Worm (Caenorhabditis elegans) whole organism, mixed stage, embryonic: ENCODE measurements around the gene nas-27.

Experiments
- M03D4.4 ChIP-seq: sonication (generic microtip); optimal IDR thresholded peaks from 2 replicates; lab custom pipeline; 2017; ENCODE audit warnings: mild to moderate bottlenecking, missing genetic modification characterization, missing compliant biosample characterization
- bed-3 ChIP-seq: fragments of 200-800 bp; sonication (Bioruptor generic); optimal IDR thresholded peaks from 3 replicates; lab custom pipeline; 2018; ENCODE audit warnings: mild to moderate bottlenecking, missing genetic modification characterization, moderate library complexity, missing compliant biosample characterization
- blmp-1 ChIP-seq: fragments of 150-350 bp; optimal IDR thresholded peaks from 2 replicates; lab custom pipeline; 2014; ENCODE audit warnings: missing biosample characterization, missing genetic modification characterization
- ceh-39 ChIP-seq: fragments of 150-350 bp; optimal IDR thresholded peaks from 2 replicates; lab custom pipeline; 2014; ENCODE audit warnings: missing biosample characterization, missing genetic modification characterization
- ceh-43 ChIP-seq: fragments of 200-800 bp; sonication (Bioruptor generic); optimal IDR thresholded peaks from 2 replicates; lab custom pipeline; 2018; ENCODE audit warnings: mild to moderate bottlenecking, missing genetic modification characterization, moderate library complexity, missing compliant biosample characterization
- ceh-83 ChIP-seq: fragments of 200-800 bp; sonication (Bioruptor generic); optimal IDR thresholded peaks from 2 replicates; lab custom pipeline; 2018; ENCODE audit warnings: mild to moderate bottlenecking, missing genetic modification characterization, missing compliant biosample characterization
- ces-1 ChIP-seq: fragments of 150-350 bp; optimal IDR thresholded peaks from 2 replicates; lab custom pipeline; 2014; ENCODE audit warnings: missing biosample characterization, missing genetic modification reagents, missing genetic modification characterization
- cnd-1 ChIP-seq: fragments of 200-800 bp; sonication (Bioruptor generic); optimal IDR thresholded peaks from 2 replicates; lab custom pipeline; 2018; ENCODE audit warnings: mild to moderate bottlenecking, missing genetic modification characterization, missing compliant biosample characterization
- drap-1 ChIP-seq: fragments of 200-800 bp; sonication (Bioruptor generic); optimal IDR thresholded peaks from 3 replicates; lab custom pipeline; 2018; ENCODE audit warnings: mild to moderate bottlenecking, missing genetic modification characterization, missing compliant biosample characterization
- elt-1 ChIP-seq: sonication (generic microtip); optimal IDR thresholded peaks from 2 replicates; lab custom pipeline; 2017; ENCODE audit warnings: missing genetic modification characterization, mild to moderate bottlenecking, missing compliant biosample characterization, antibody characterized with exemption, moderate library complexity, borderline replicate concordance; ENCODE audit not compliant: insufficient read depth
- elt-3 ChIP-seq: fragments of 150-350 bp; optimal IDR thresholded peaks from 2 replicates; lab custom pipeline; 2014; ENCODE audit warnings: missing biosample characterization, missing genetic modification characterization
- flh-1 ChIP-seq: fragments of 200-800 bp; sonication (Bioruptor generic); optimal IDR thresholded peaks from 2 replicates; lab custom pipeline; 2018; ENCODE audit warnings: mild to moderate bottlenecking, missing genetic modification characterization, moderate library complexity, missing compliant biosample characterization
- ham-2 ChIP-seq: fragments of 200-800 bp; sonication (Bioruptor generic); optimal IDR thresholded peaks from 2 replicates; lab custom pipeline; 2018; ENCODE audit warnings: mild to moderate bottlenecking, missing genetic modification characterization, missing compliant biosample characterization
- hlh-1 ChIP-seq: fragments of 150-350 bp; optimal IDR thresholded peaks from 2 replicates; lab custom pipeline; 2014; ENCODE audit warnings: missing biosample characterization, missing genetic modification reagents, missing genetic modification characterization
- lin-32 ChIP-seq: fragments of 200-800 bp; sonication (Bioruptor generic); optimal IDR thresholded peaks from 2 replicates; lab custom pipeline; 2018; ENCODE audit warnings: mild to moderate bottlenecking, missing genetic modification characterization, missing compliant biosample characterization
- lsy-2 ChIP-seq: fragments of 150-350 bp; optimal IDR thresholded peaks from 2 replicates; lab custom pipeline; 2014; ENCODE audit warnings: missing biosample characterization, missing genetic modification characterization
- mab-5 ChIP-seq: fragments of 150-350 bp; optimal IDR thresholded peaks from 2 replicates; lab custom pipeline; 2014; ENCODE audit warnings: missing biosample characterization, missing genetic modification characterization
- mep-1 ChIP-seq: fragments of 150-350 bp; optimal IDR thresholded peaks from 2 replicates; lab custom pipeline; 2017; ENCODE audit warnings: missing biosample characterization, missing genetic modification reagents, missing genetic modification characterization, inconsistent platforms
- mls-2 ChIP-seq: sonication (generic microtip); optimal IDR thresholded peaks from 2 replicates; lab custom pipeline; 2016; ENCODE audit warnings: mild to moderate bottlenecking, missing genetic modification characterization, moderate library complexity, missing compliant biosample characterization
- nhr-12 ChIP-seq: fragments of 150-350 bp; optimal IDR thresholded peaks from 2 replicates; lab custom pipeline; 2014; ENCODE audit warnings: missing biosample characterization, missing genetic modification characterization
- nhr-2 ChIP-seq: fragments of 150-350 bp; optimal IDR thresholded peaks from 2 replicates; lab custom pipeline; 2014; ENCODE audit warnings: missing biosample characterization, missing genetic modification characterization
- nhr-237 ChIP-seq: fragments of 150-350 bp; optimal IDR thresholded peaks from 2 replicates; lab custom pipeline; 2014; ENCODE audit warnings: missing biosample characterization, missing genetic modification characterization
- nhr-28 ChIP-seq: fragments of 150-350 bp; optimal IDR thresholded peaks from 2 replicates; lab custom pipeline; 2014; ENCODE audit warnings: missing biosample characterization, missing genetic modification characterization
- pha-4 ChIP-seq: fragments of 150-350 bp; optimal IDR thresholded peaks from 2 replicates; lab custom pipeline; 2018; ENCODE audit warnings: missing biosample characterization, missing genetic modification reagents, missing genetic modification characterization
- sem-2 ChIP-seq: fragments of 200-800 bp; sonication (Bioruptor generic); optimal IDR thresholded peaks from 2 replicates; lab custom pipeline; 2018; ENCODE audit warnings: mild to moderate bottlenecking, missing genetic modification characterization, missing compliant biosample characterization
- snpc-4 ChIP-seq: fragments of 150-350 bp; optimal IDR thresholded peaks from 2 replicates; lab custom pipeline; 2014; ENCODE audit warnings: missing biosample characterization, missing genetic modification characterization
- sptf-1 ChIP-seq: sonication (generic microtip); optimal IDR thresholded peaks from 2 replicates; lab custom pipeline; 2017; ENCODE audit warnings: mild to moderate bottlenecking, missing genetic modification characterization, moderate library complexity, missing compliant biosample characterization
- tbx-8 ChIP-seq: fragments of 200-800 bp; sonication (Bioruptor generic); optimal IDR thresholded peaks from 2 replicates; lab custom pipeline; 2018; ENCODE audit warnings: mild to moderate bottlenecking, missing genetic modification characterization, moderate library complexity, missing compliant biosample characterization
- unc-39 ChIP-seq: fragments of 150-350 bp; optimal IDR thresholded peaks from 2 replicates; lab custom pipeline; 2014; ENCODE audit warnings: missing biosample characterization, missing genetic modification characterization
- unc-62 ChIP-seq: fragments of 150-350 bp; optimal IDR thresholded peaks from 2 replicates; lab custom pipeline; 2014; ENCODE audit warnings: missing biosample characterization, missing genetic modification reagents, missing genetic modification characterization
- zip-8 ChIP-seq: fragments of 150-350 bp; optimal IDR thresholded peaks from 2 replicates; lab custom pipeline; 2014; ENCODE audit warnings: missing biosample characterization, missing genetic modification characterization
- ztf-11 ChIP-seq: fragments of 150-350 bp; optimal IDR thresholded peaks from 2 replicates; lab custom pipeline; 2014; ENCODE audit warnings: missing biosample characterization, missing genetic modification characterization

The nas-27 gene

ce11 chrII:1189652-1190051 lies 10.5 kb upstream of the nas-27 start:
- TF ChIP-seq bed-3 (GFP tag; lab: Kevin White, UChicago) (no peak), elt-3 (peak; percentile 42)

- no peak for TF ChIP-seq ceh-39
- TF ChIP-seq elt-1: peak; percentile 98
- TF ChIP-seq nhr-2 (tag; lab: Kevin White, UChicago): no peak
- TF ChIP-seq sptf-1 (tag; lab: Kevin White, UChicago): no peak
Observed at ce11 chrII:1188137-1188536, 9.0 kb upstream of the nas-27 start.

ce11 chrII:1172080-1172575 lies 7.0 kb downstream of the nas-27 start, which contains the start of gene dlhd-1:
Gene dlhd-1 (minus strand): TSS chrII:1172130.
- TF ChIP-seq ceh-43: no peak
- no peak for TF ChIP-seq flh-1 (GFP tag; lab: Kevin White, UChicago)
- TF ChIP-seq drap-1 (GFP tag; lab: Kevin White, UChicago): no peak

ce11 chrII:1170842-1171241 lies 8.3 kb downstream of the nas-27 start:
- TF ChIP-seq sem-2 (GFP tag; lab: Kevin White, UChicago) (no peak), sptf-1 (tag; lab: Kevin White, UChicago) (no peak), M03D4.4 (tag; lab: Kevin White, UChicago) (no peak), flh-1 (GFP tag; lab: Kevin White, UChicago) (no peak), elt-1 (no peak), ceh-43 (no peak), lin-32 (GFP tag; lab: Kevin White, UChicago) (no peak), tbx-8 (GFP tag; lab: Kevin White, UChicago) (no peak), nhr-2 (tag; lab: Kevin White, UChicago) (no peak), ceh-39 (no peak), ceh-83 (GFP tag; lab: Kevin White, UChicago) (no peak), ces-1 (no peak), snpc-4 (tag; lab: Kevin White, UChicago) (no peak), hlh-1 (tag; lab: Kevin White, UChicago) (no peak), nhr-12 (tag; lab: Kevin White, UChicago) (no peak), unc-62 (GFP tag; lab: Kevin White, UChicago) (no peak), drap-1 (GFP tag; lab: Kevin White, UChicago) (no peak), ham-2 (GFP tag; lab: Kevin White, UChicago) (no peak), bed-3 (GFP tag; lab: Kevin White, UChicago) (no peak)

- TF ChIP-seq ztf-11 (tag; lab: Kevin White, UChicago) (no peak), nhr-12 (tag; lab: Kevin White, UChicago) (no peak), mls-2 (tag; lab: Kevin White, UChicago) (no peak), nhr-237 (tag; lab: Kevin White, UChicago) (no peak), zip-8 (tag; lab: Kevin White, UChicago) (no peak), sptf-1 (tag; lab: Kevin White, UChicago) (no peak), lin-32 (GFP tag; lab: Kevin White, UChicago) (no peak), unc-39 (no peak), lsy-2 (tag; lab: Kevin White, UChicago) (no peak), flh-1 (GFP tag; lab: Kevin White, UChicago) (no peak), ceh-83 (GFP tag; lab: Kevin White, UChicago) (no peak), drap-1 (GFP tag; lab: Kevin White, UChicago) (no peak), blmp-1 (no peak), mep-1 (tag; lab: Kevin White, UChicago) (no peak), sem-2 (GFP tag; lab: Kevin White, UChicago) (no peak), unc-62 (GFP tag; lab: Kevin White, UChicago) (no peak)
Observed at ce11 chrII:1163275-1163674, 15.8 kb downstream of the nas-27 start, which contains the start of gene T23F4.2. Gene T23F4.2 (plus strand): TSS chrII:1163575.

ce11 chrII:1159718-1160117 lies 19.4 kb downstream of the nas-27 start:
- no peak for TF ChIP-seq ceh-83 (GFP tag; lab: Kevin White, UChicago)
- TF ChIP-seq nhr-28 (tag; lab: Kevin White, UChicago): no peak
- no peak for TF ChIP-seq mep-1 (tag; lab: Kevin White, UChicago)
- no peak for TF ChIP-seq lin-32 (GFP tag; lab: Kevin White, UChicago)
- TF ChIP-seq nhr-237 (tag; lab: Kevin White, UChicago): no peak
- TF ChIP-seq ham-2 (GFP tag; lab: Kevin White, UChicago): no peak
- no peak for TF ChIP-seq cnd-1 (tag; lab: Kevin White, UChicago)
- TF ChIP-seq pha-4 (tag; lab: Kevin White, UChicago): no peak
- no peak for TF ChIP-seq mab-5 (tag; lab: Kevin White, UChicago)
- TF ChIP-seq drap-1 (GFP tag; lab: Kevin White, UChicago): no peak
- no peak for TF ChIP-seq ces-1
- TF ChIP-seq elt-1: no peak
- no peak for TF ChIP-seq lsy-2 (tag; lab: Kevin White, UChicago)
- TF ChIP-seq bed-3 (GFP tag; lab: Kevin White, UChicago): no peak
